Worm (Caenorhabditis elegans) whole organism, L4/young adult: ENCODE results near the gene C56E6.7.

Experiments used
- W03F9.2 ChIP-seq: fragments of 150-350 bp; optimal IDR thresholded peaks from 2 replicates; lab custom pipeline; 2014; ENCODE audit warnings: missing biosample characterization, missing genetic modification characterization
- dao-5 ChIP-seq: sonication (generic microtip); optimal IDR thresholded peaks from 2 replicates; lab custom pipeline; 2016; ENCODE audit warnings: missing genotype, missing genetic modification characterization, moderate library complexity, missing compliant biosample characterization
- him-1 ChIP-seq: sonication (generic microtip); optimal IDR thresholded peaks from 2 replicates; lab custom pipeline; 2016; ENCODE audit warnings: missing genotype, missing genetic modification reagents, missing genetic modification characterization, missing compliant biosample characterization

- TF ChIP-seq him-1 (tag; lab: Kevin White, UChicago) (no peak), W03F9.2 (tag; lab: Kevin White, UChicago) (no peak), dao-5 (no peak)
Measured at ce11 chrII:6500161-6500560, 16.2 kb upstream of the C56E6.7 start, which contains the start of gene R05G9.5.
